Worm (Caenorhabditis elegans) whole organism, L4 larva: ENCODE results near the gene M04C3.5.

Experiments
- ZK546.5 ChIP-seq, 2 experiments: sonication (generic microtip); optimal IDR thresholded peaks; 2 replicates each; lab custom pipeline; 2017; ENCODE audit warnings: missing biosample characterization in 2 of 2, missing genetic modification characterization in 2 of 2
- attf-4 ChIP-seq: sonication (generic microtip); optimal IDR thresholded peaks from 3 replicates; lab custom pipeline; 2017; ENCODE audit warnings: missing biosample characterization, missing genetic modification characterization
- daf-19 ChIP-seq: fragments of 200-800 bp; sonication (Bioruptor generic); conservative IDR thresholded peaks from 2 replicates; pipeline ENCODE4 v1.3.6; 2022; ENCODE audit warnings: missing genetic modification characterization, missing compliant biosample characterization
- dmd-9 ChIP-seq: fragments of 200-800 bp; sonication (Bioruptor generic); IDR thresholded peaks from 2 replicates; pipeline ENCODE4 v1.3.6; 2022; ENCODE audit warnings: missing genetic modification reagents, missing genetic modification characterization, missing compliant biosample characterization
- dpl-1 ChIP-seq: fragments of 150-350 bp; optimal IDR thresholded peaks from 2 replicates; lab custom pipeline; 2014; ENCODE audit warnings: missing biosample characterization, missing genetic modification reagents, missing genetic modification characterization
- egl-27 ChIP-seq: sonication (generic microtip); optimal IDR thresholded peaks from 3 replicates; lab custom pipeline; 2017; ENCODE audit warnings: missing biosample characterization, missing genetic modification reagents, missing genetic modification characterization
- fkh-10 ChIP-seq: fragments of 150-350 bp; optimal IDR thresholded peaks from 2 replicates; lab custom pipeline; 2014; ENCODE audit warnings: missing biosample characterization, missing genetic modification reagents, missing genetic modification characterization
- tra-1 ChIP-seq: fragments of 200-800 bp; sonication (Bioruptor generic); IDR thresholded peaks from 2 replicates; pipeline ENCODE4 v1.3.6; 2022; ENCODE audit warnings: missing genetic modification reagents, missing genetic modification characterization, missing compliant biosample characterization
- unc-39 ChIP-seq: sonication (generic microtip); optimal IDR thresholded peaks from 2 replicates; lab custom pipeline; 2017; ENCODE audit warnings: missing biosample characterization, missing genetic modification characterization

DNA sequence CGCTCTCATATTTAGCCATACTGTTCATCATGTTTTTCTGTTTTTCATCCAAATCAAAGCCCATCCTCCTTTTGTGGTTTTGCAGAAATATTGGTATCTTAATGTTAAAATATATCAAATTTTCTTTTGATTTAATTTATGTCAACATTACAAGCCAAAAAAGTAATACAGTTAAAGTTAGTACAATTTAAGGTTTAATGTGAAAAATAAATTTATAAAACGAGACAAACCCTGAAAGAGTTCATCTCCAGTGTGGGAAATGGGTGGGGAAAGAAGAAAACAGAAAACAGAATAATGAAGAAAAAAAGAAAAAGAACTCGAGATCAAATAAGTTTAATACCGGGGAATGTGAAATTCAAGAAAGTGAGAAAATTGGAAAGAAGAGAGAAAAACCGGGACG lies 728 bp upstream of the M04C3.5 start, which contains the start of gene M04C3.2:
- TF ChIP-seq dmd-9 (GFP tag; lab: Robert Waterston, UW) (no peak), daf-19 (GFP tag; lab: Robert Waterston, UW) (no peak), fkh-10 (no peak), dpl-1 (GFP tag; lab: Kevin White, UChicago) (no peak), ZK546.5 (tag; optimal IDR thresholded peaks at IDR 0.05; lab: Kevin White, UChicago) (no peak), unc-39 (tag; lab: Kevin White, UChicago) (no peak), tra-1 (GFP tag; lab: Robert Waterston, UW) (no peak), attf-4 (tag; lab: Kevin White, UChicago) (no peak), egl-27 (tag; lab: Kevin White, UChicago) (no peak)
